Fruit fly (Drosophila melanogaster) whole organism, adult: ENCODE data around the gene CG9926.
A peak's percentile ranks its signal among the peaks of the same experiment; 100 is the strongest.

ENCODE experiments used
- CG11617 ChIP-seq: fragments of 200-800 bp; sonication (Bioruptor generic); optimal IDR thresholded peaks from 2 replicates; lab custom pipeline; 2017; ENCODE audit warnings: mild to moderate bottlenecking, missing biosample characterization, missing genetic modification reagents, missing genetic modification characterization
- CG12768 ChIP-seq: fragments of 200-800 bp; sonication (Bioruptor generic); optimal IDR thresholded peaks from 2 replicates; lab custom pipeline; 2017; ENCODE audit warnings: missing biosample characterization, missing genetic modification characterization, mild to moderate bottlenecking, moderate library complexity, missing genetic modification reagents
- CG14711 ChIP-seq: fragments of 200-800 bp; sonication (Bioruptor generic); optimal IDR thresholded peaks from 2 replicates; lab custom pipeline; 2018; ENCODE audit warnings: missing biosample characterization, mild to moderate bottlenecking, missing genetic modification characterization, moderate library complexity
- CG1620 ChIP-seq: fragments of 200-800 bp; sonication (Bioruptor generic); optimal IDR thresholded peaks from 2 replicates; lab custom pipeline; 2016; ENCODE audit warnings: missing biosample characterization, missing genetic modification characterization
- CG33017 ChIP-seq: fragments of 200-800 bp; sonication (Bioruptor generic); optimal IDR thresholded peaks from 2 replicates; lab custom pipeline; 2018; ENCODE audit warnings: missing biosample characterization, mild to moderate bottlenecking, missing genetic modification characterization, moderate library complexity
- CG5204 ChIP-seq: fragments of 200-800 bp; sonication (Bioruptor generic); optimal IDR thresholded peaks from 2 replicates; lab custom pipeline; 2016; ENCODE audit warnings: missing biosample characterization, missing genetic modification characterization
- CG7101 ChIP-seq: fragments of 200-800 bp; sonication (Bioruptor generic); optimal IDR thresholded peaks from 2 replicates; lab custom pipeline; 2018; ENCODE audit warnings: missing biosample characterization, mild to moderate bottlenecking, missing genetic modification characterization, moderate library complexity
- Clk ChIP-seq: fragments of 200-800 bp; sonication (Bioruptor generic); optimal IDR thresholded peaks from 2 replicates; lab custom pipeline; 2017; ENCODE audit warnings: missing biosample characterization, missing genetic modification characterization
- Crg-1 ChIP-seq: fragments of 200-800 bp; sonication (Bioruptor generic); optimal IDR thresholded peaks from 2 replicates; lab custom pipeline; 2016; ENCODE audit warnings: missing biosample characterization, missing genetic modification characterization
- Hr96 ChIP-seq: fragments of 200-800 bp; sonication (Bioruptor generic); optimal IDR thresholded peaks from 2 replicates; lab custom pipeline; 2016; ENCODE audit warnings: missing biosample characterization, missing genetic modification characterization
- Mnt ChIP-seq: fragments of 200-800 bp; sonication (Bioruptor generic); optimal IDR thresholded peaks from 2 replicates; lab custom pipeline; 2016; ENCODE audit warnings: missing biosample characterization, mild to moderate bottlenecking, missing genetic modification characterization
- bab1 ChIP-seq: fragments of 200-800 bp; sonication (Bioruptor generic); optimal IDR thresholded peaks from 3 replicates; lab custom pipeline; 2019; ENCODE audit warnings: missing biosample characterization, mild to moderate bottlenecking, missing genetic modification characterization, moderate library complexity
- cic ChIP-seq: fragments of 200-800 bp; sonication (Bioruptor generic); optimal IDR thresholded peaks from 2 replicates; lab custom pipeline; 2017; ENCODE audit warnings: missing biosample characterization, mild to moderate bottlenecking, missing genetic modification characterization, moderate library complexity
- cnc ChIP-seq, 2 experiments: fragments of >200 bp; optimal IDR thresholded peaks; 2 replicates each; lab custom pipeline; 2017
- kay ChIP-seq: fragments of 200-800 bp; sonication (Bioruptor generic); peaks from one replicate; lab custom pipeline; 2016; ENCODE audit warnings: missing biosample characterization, missing genetic modification characterization, borderline replicate concordance
- ovo ChIP-seq: fragments of 200-800 bp; sonication (Bioruptor generic); optimal IDR thresholded peaks from 2 replicates; lab custom pipeline; 2016; ENCODE audit warnings: missing biosample characterization, missing genetic modification characterization
- pad ChIP-seq: fragments of 200-800 bp; sonication (Bioruptor generic); optimal IDR thresholded peaks from 3 replicates; lab custom pipeline; 2017; ENCODE audit warnings: missing biosample characterization, missing genetic modification characterization, mild to moderate bottlenecking, moderate library complexity, missing genetic modification reagents
- tj ChIP-seq: fragments of 200-800 bp; sonication (Bioruptor generic); optimal IDR thresholded peaks from 3 replicates; lab custom pipeline; 2017; ENCODE audit warnings: missing biosample characterization, mild to moderate bottlenecking, missing genetic modification characterization, moderate library complexity
- toe ChIP-seq: fragments of 200-800 bp; sonication (Bioruptor generic); optimal IDR thresholded peaks from 2 replicates; lab custom pipeline; 2016; ENCODE audit warnings: missing biosample characterization, missing genetic modification characterization

Gene CG9926

dm6 chr3R:13906759-13907158 lies 44.2 kb downstream of the CG9926 start:
- TF ChIP-seq CG1620 (GFP tag; lab: Kevin White, UChicago) (no peak), Clk (GFP tag; lab: Kevin White, UChicago) (no peak), Hr96 (GFP tag; lab: Kevin White, UChicago) (no peak), tj (GFP tag; lab: Kevin White, UChicago) (no peak), CG7101 (no peak), cnc (optimal IDR thresholded peaks at IDR 0.05; lab: Kevin White, UChicago) (no peak), kay (GFP tag; lab: Kevin White, UChicago) (no peak), CG12768 (GFP tag; lab: Kevin White, UChicago) (no peak), CG14711 (no peak), ovo (no peak), toe (GFP tag; lab: Kevin White, UChicago) (no peak), bab1 (GFP tag; lab: Kevin White, UChicago) (no peak), Crg-1 (GFP tag; lab: Kevin White, UChicago) (no peak), Mnt (GFP tag; lab: Kevin White, UChicago) (no peak), CG5204 (GFP tag; lab: Kevin White, UChicago) (no peak), CG33017 (tag; lab: Kevin White, UChicago) (no peak), cic (no peak)

DNA sequence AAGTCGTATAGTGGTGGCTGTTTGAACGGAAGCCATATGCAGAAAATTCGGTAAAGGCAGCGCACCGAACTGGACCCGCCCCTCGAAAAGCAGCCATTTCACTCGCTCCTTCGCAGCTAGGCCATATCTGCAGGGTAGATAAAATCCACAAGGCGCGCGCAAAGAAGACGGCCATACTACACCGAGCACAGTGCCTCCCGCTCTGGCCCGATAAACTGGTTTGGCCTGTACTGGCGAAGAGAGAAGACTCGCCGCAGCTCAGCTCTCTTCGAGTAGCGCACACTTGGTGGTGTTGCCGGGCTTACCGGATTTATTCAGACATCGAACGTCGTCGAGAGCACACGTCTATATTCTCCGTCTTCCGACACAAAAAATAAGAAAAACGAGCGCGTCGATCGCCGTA lies 49.4 kb downstream of the CG9926 start, which contains the start of gene ems:
Gene ems (plus strand): TSS at position 311 of the 403 bp plus-strand sequence.
- no peak for TF ChIP-seq CG11617 (GFP tag; lab: Kevin White, UChicago)
- peak; percentile 83 for TF ChIP-seq pad (GFP tag; lab: Kevin White, UChicago)

DNA sequence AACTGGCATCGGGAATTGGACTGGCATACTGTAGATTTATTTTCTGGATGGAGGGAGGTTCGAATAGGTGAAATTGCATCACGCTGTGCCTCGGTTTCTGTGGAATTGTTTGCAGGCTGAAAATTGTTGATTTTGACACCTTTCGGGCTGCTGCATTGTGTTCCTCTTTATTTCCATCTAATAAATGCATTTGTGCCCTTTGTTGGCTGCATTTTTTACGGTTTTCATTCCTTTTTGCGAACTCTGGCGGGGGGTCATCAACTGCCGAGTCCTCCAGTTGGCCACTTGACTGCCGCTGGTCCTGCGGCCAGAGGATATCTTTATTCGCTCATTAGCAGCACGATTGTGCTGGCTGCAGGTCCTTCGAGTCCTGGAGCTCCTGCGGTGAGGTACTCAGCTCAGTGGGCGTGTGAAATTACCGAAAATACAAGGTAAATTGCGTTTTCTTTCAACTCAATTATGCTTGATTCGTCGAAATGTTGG lies 51.2 kb downstream of the CG9926 start:
- TF ChIP-seq toe (GFP tag; lab: Kevin White, UChicago) (no peak), Clk (GFP tag; lab: Kevin White, UChicago) (no peak), ovo (no peak), cnc (optimal IDR thresholded peaks at IDR 0.05; lab: Kevin White, UChicago) (no peak), CG33017 (tag; lab: Kevin White, UChicago) (no peak)
